Fruit fly (Drosophila melanogaster) whole organism, embryonic: ENCODE measurements around the gene CG14410.

Experiments
- Bgb ChIP-seq: fragments of 200-800 bp; sonication (Bioruptor generic); IDR thresholded peaks from 2 replicates; pipeline ENCODE4 v1.3.6; 2022; ENCODE audit warnings: missing biosample characterization, missing genetic modification characterization; ENCODE audit not compliant: partially characterized antibody
- CG10209 ChIP-seq: fragments of 200-800 bp; sonication (Bioruptor generic); optimal IDR thresholded peaks from 3 replicates; lab custom pipeline; 2017; ENCODE audit warnings: missing biosample characterization, mild to moderate bottlenecking, missing genetic modification characterization, missing genetic modification reagents
- CG1024 ChIP-seq: fragments of 200-800 bp; sonication (Bioruptor generic); IDR thresholded peaks from 2 replicates; pipeline ENCODE4 v1.3.6; 2022; ENCODE audit warnings: missing biosample characterization, missing genetic modification characterization
- CG11247 ChIP-seq: fragments of 200-800 bp; sonication (Bioruptor generic); IDR thresholded peaks from 2 replicates; pipeline ENCODE4 v1.3.6; 2022; ENCODE audit warnings: missing biosample characterization, missing genetic modification characterization
- CG12071 ChIP-seq: fragments of 200-800 bp; sonication (Bioruptor generic); optimal IDR thresholded peaks from 3 replicates; lab custom pipeline; 2018; ENCODE audit warnings: missing biosample characterization, mild to moderate bottlenecking, missing genetic modification characterization
- CG13424 ChIP-seq: fragments of 200-800 bp; sonication (Bioruptor generic); optimal IDR thresholded peaks from 2 replicates; lab custom pipeline; 2019; ENCODE audit warnings: missing biosample characterization, mild to moderate bottlenecking, missing genetic modification characterization, moderate library complexity
- CG14441 ChIP-seq: fragments of 200-800 bp; sonication (Bioruptor generic); IDR thresholded peaks from 2 replicates; pipeline ENCODE4 v1.3.6; 2022; ENCODE audit warnings: missing biosample characterization, missing genetic modification characterization
- CG14667 ChIP-seq: fragments of 200-800 bp; sonication (Bioruptor generic); IDR thresholded peaks from 2 replicates; pipeline ENCODE4 v1.3.6; 2022; ENCODE audit warnings: missing biosample characterization, missing genetic modification characterization
- CG15696 ChIP-seq: fragments of 200-800 bp; sonication (Bioruptor generic); optimal IDR thresholded peaks from 2 replicates; lab custom pipeline; 2019; ENCODE audit warnings: missing biosample characterization, mild to moderate bottlenecking, missing genetic modification characterization, moderate library complexity
- CG1792 ChIP-seq: fragments of 200-800 bp; sonication (Bioruptor generic); optimal IDR thresholded peaks from 2 replicates; lab custom pipeline; 2016; ENCODE audit warnings: missing biosample characterization, missing genetic modification characterization
- CG2678 ChIP-seq: fragments of 200-800 bp; sonication (Bioruptor generic); optimal IDR thresholded peaks from 3 replicates; lab custom pipeline; 2019; ENCODE audit warnings: missing biosample characterization, mild to moderate bottlenecking, missing genetic modification characterization, moderate library complexity
- CG2712 ChIP-seq: fragments of 200-800 bp; optimal IDR thresholded peaks from 3 replicates; lab custom pipeline; 2019; ENCODE audit warnings: missing biosample characterization, mild to moderate bottlenecking, missing genetic modification characterization, moderate library complexity
- CG30403 ChIP-seq: fragments of 200-800 bp; sonication (Bioruptor generic); optimal IDR thresholded peaks from 3 replicates; lab custom pipeline; 2016; ENCODE audit warnings: missing biosample characterization, missing genetic modification characterization
- CG31388 ChIP-seq: fragments of 200-800 bp; sonication (Bioruptor generic); optimal IDR thresholded peaks from 2 replicates; lab custom pipeline; 2016; ENCODE audit warnings: missing biosample characterization, missing genetic modification characterization
- CG31441 ChIP-seq: fragments of 200-800 bp; sonication (Bioruptor generic); IDR thresholded peaks from 2 replicates; pipeline ENCODE4 v1.3.6; 2022; ENCODE audit warnings: missing biosample characterization, missing genetic modification characterization
- CG3838 ChIP-seq: fragments of 200-800 bp; sonication (Bioruptor generic); optimal IDR thresholded peaks from 3 replicates; lab custom pipeline; 2016; ENCODE audit warnings: missing biosample characterization, missing genetic modification characterization
- CG4360 ChIP-seq: fragments of 200-800 bp; sonication (Bioruptor generic); IDR thresholded peaks from 2 replicates; pipeline ENCODE4 v1.3.6; 2022; ENCODE audit warnings: missing biosample characterization, missing genetic modification characterization
- CG43689 ChIP-seq: fragments of 200-800 bp; sonication (Bioruptor generic); IDR thresholded peaks from 2 replicates; pipeline ENCODE4 v1.3.6; 2022; ENCODE audit warnings: missing biosample characterization, missing genetic modification characterization
- CG5245 ChIP-seq: fragments of 200-800 bp; sonication (Bioruptor generic); optimal IDR thresholded peaks from 3 replicates; lab custom pipeline; 2016; ENCODE audit warnings: missing biosample characterization, missing genetic modification characterization
- CrebB ChIP-seq: fragments of 200-800 bp; sonication (Bioruptor generic); optimal IDR thresholded peaks from 3 replicates; lab custom pipeline; 2018; ENCODE audit warnings: missing biosample characterization, mild to moderate bottlenecking, missing genetic modification characterization
- Dad ChIP-seq: fragments of 200-800 bp; sonication (Bioruptor generic); optimal IDR thresholded peaks from 3 replicates; lab custom pipeline; 2016; ENCODE audit warnings: missing biosample characterization, missing genetic modification characterization
- Dll ChIP-seq: fragments of 200-800 bp; sonication (Bioruptor generic); IDR thresholded peaks from 4 replicates; pipeline ENCODE4 v1.3.6; 2022; ENCODE audit warnings: missing biosample characterization, missing genetic modification characterization; ENCODE audit not compliant: partially characterized antibody
- Doc3 ChIP-seq: fragments of 200-800 bp; sonication (Bioruptor generic); IDR thresholded peaks from 3 replicates; pipeline ENCODE4 v1.3.6; 2022; ENCODE audit warnings: missing biosample characterization, missing genetic modification characterization; ENCODE audit not compliant: partially characterized antibody
- Drgx ChIP-seq: fragments of 200-800 bp; sonication (Bioruptor generic); IDR thresholded peaks from 2 replicates; pipeline ENCODE4 v1.3.6; 2022; ENCODE audit warnings: missing biosample characterization, missing genetic modification characterization
- Fer3 ChIP-seq: fragments of 200-800 bp; sonication (Bioruptor generic); optimal IDR thresholded peaks from 2 replicates; lab custom pipeline; 2018; ENCODE audit warnings: missing biosample characterization, mild to moderate bottlenecking, missing genetic modification characterization, moderate library complexity
- HLH3B ChIP-seq: fragments of 200-800 bp; sonication (Bioruptor generic); IDR thresholded peaks from 2 replicates; pipeline ENCODE4 v1.3.6; 2022; ENCODE audit warnings: missing biosample characterization, missing genetic modification characterization
- Hr51 ChIP-seq, 2 experiments: fragments of 200-800 bp; sonication (Bioruptor generic); optimal IDR thresholded peaks; 2 replicates in 1 of 2; 3 replicates in 1 of 2; lab custom pipeline; 2016 to 2018; ENCODE audit warnings: missing biosample characterization in 2 of 2, missing genetic modification characterization in 2 of 2, mild to moderate bottlenecking in 1 of 2, moderate library complexity in 1 of 2
- Hsf ChIP-seq: fragments of 200-800 bp; sonication (Bioruptor generic); optimal IDR thresholded peaks from 3 replicates; lab custom pipeline; 2016; ENCODE audit warnings: missing biosample characterization, missing genetic modification characterization
- Jarid2 ChIP-seq: fragments of 200-800 bp; sonication (Bioruptor generic); optimal IDR thresholded peaks from 3 replicates; lab custom pipeline; 2017; ENCODE audit warnings: mild to moderate bottlenecking, missing biosample characterization, missing genetic modification reagents, missing genetic modification characterization
- Med ChIP-seq: fragments of 200-800 bp; sonication (Bioruptor generic); peaks from one replicate; lab custom pipeline; 2016; ENCODE audit warnings: missing biosample characterization, missing genetic modification characterization, mild to moderate bottlenecking, inconsistent platforms, moderate library complexity
- Ravus ChIP-seq: fragments of 200-800 bp; sonication (Bioruptor generic); IDR thresholded peaks from 2 replicates; pipeline ENCODE4 v1.3.6; 2022; ENCODE audit warnings: missing biosample characterization, missing genetic modification characterization
- Sox100B ChIP-seq: fragments of 200-800 bp; sonication (Bioruptor generic); optimal IDR thresholded peaks from 3 replicates; lab custom pipeline; 2018; ENCODE audit warnings: missing biosample characterization, mild to moderate bottlenecking, missing genetic modification characterization
- Spps ChIP-seq: fragments of 200-800 bp; sonication (Bioruptor generic); optimal IDR thresholded peaks from 2 replicates; lab custom pipeline; 2018; ENCODE audit warnings: missing biosample characterization, mild to moderate bottlenecking, missing genetic modification characterization
- Ssrp ChIP-seq: fragments of 200-800 bp; sonication (Bioruptor generic); optimal IDR thresholded peaks from 2 replicates; lab custom pipeline; 2018; ENCODE audit warnings: missing biosample characterization, mild to moderate bottlenecking, missing genetic modification characterization, moderate library complexity
- Xrp1 ChIP-seq: fragments of 200-800 bp; sonication (Bioruptor generic); IDR thresholded peaks from 2 replicates; pipeline ENCODE4 v1.3.6; 2022; ENCODE audit warnings: missing biosample characterization, missing genetic modification characterization
- al ChIP-seq: fragments of 200-800 bp; sonication (Bioruptor generic); IDR thresholded peaks from 2 replicates; pipeline ENCODE4 v1.3.6; 2022; ENCODE audit warnings: missing biosample characterization, missing genetic modification characterization
- ap ChIP-seq: fragments of 200-800 bp; sonication (Bioruptor generic); IDR thresholded peaks from 2 replicates; pipeline ENCODE4 v1.3.6; 2022; ENCODE audit warnings: missing biosample characterization, missing genetic modification characterization
- bowl ChIP-seq: fragments of 200-800 bp; sonication (Bioruptor generic); IDR thresholded peaks from 2 replicates; pipeline ENCODE4 v1.3.6; 2022; ENCODE audit warnings: missing biosample characterization, missing genetic modification characterization
- cas ChIP-seq: fragments of 200-800 bp; sonication (Bioruptor generic); IDR thresholded peaks from 2 replicates; pipeline ENCODE4 v1.3.6; 2022; ENCODE audit warnings: missing biosample characterization, missing genetic modification characterization
- chm ChIP-seq: fragments of 200-800 bp; sonication (Bioruptor generic); IDR thresholded peaks from 2 replicates; pipeline ENCODE4 v1.3.6; 2022; ENCODE audit warnings: missing biosample characterization, missing genetic modification characterization
- crc ChIP-seq: fragments of 200-800 bp; sonication (Bioruptor generic); optimal IDR thresholded peaks from 2 replicates; lab custom pipeline; 2016; ENCODE audit warnings: missing biosample characterization, missing genetic modification characterization
- disco-r ChIP-seq: fragments of 200-800 bp; sonication (Bioruptor generic); optimal IDR thresholded peaks from 2 replicates; lab custom pipeline; 2016; ENCODE audit warnings: missing biosample characterization, missing genetic modification characterization
- dysf ChIP-seq: fragments of 200-800 bp; sonication (Bioruptor generic); IDR thresholded peaks from 3 replicates; pipeline ENCODE4 v1.3.6; 2022; ENCODE audit warnings: missing biosample characterization, missing genetic modification characterization
- ftz-f1 ChIP-seq: fragments of 200-800 bp; sonication (Bioruptor generic); optimal IDR thresholded peaks from 2 replicates; lab custom pipeline; 2016; ENCODE audit warnings: missing biosample characterization, missing genetic modification characterization
- gt ChIP-seq: fragments of 200-800 bp; sonication (Bioruptor generic); IDR thresholded peaks from 2 replicates; pipeline ENCODE4 v1.3.6; 2022; ENCODE audit warnings: missing biosample characterization, missing genetic modification characterization
- her ChIP-seq: fragments of 200-800 bp; sonication (Bioruptor generic); optimal IDR thresholded peaks from 2 replicates; lab custom pipeline; 2016; ENCODE audit warnings: missing biosample characterization, missing genetic modification characterization
- prd ChIP-seq, 3 experiments: fragments of >200 bp in 2 of 3; fragments of 200-800 bp in 1 of 3; sonication (Bioruptor generic) in 1 of 3; optimal IDR thresholded peaks in 2 of 3; IDR thresholded peaks in 1 of 3; 2 replicates in 2 of 3; 3 replicates in 1 of 3; pipeline versions ENCODE4 v1.3.6 to Lab custom; 2017 to 2022; ENCODE audit warnings: missing biosample characterization in 1 of 3, missing genetic modification characterization in 1 of 3
- row ChIP-seq: fragments of 200-800 bp; sonication (Bioruptor generic); IDR thresholded peaks from 3 replicates; pipeline ENCODE4 v1.3.6; 2022; ENCODE audit warnings: missing biosample characterization, missing genetic modification characterization
- sima ChIP-seq: fragments of 200-800 bp; sonication (Bioruptor generic); optimal IDR thresholded peaks from 2 replicates; lab custom pipeline; 2016; ENCODE audit warnings: missing biosample characterization, missing genetic modification characterization
- tgo ChIP-seq: fragments of 200-800 bp; sonication (Bioruptor generic); IDR thresholded peaks from 3 replicates; pipeline ENCODE4 v1.3.6; 2022; ENCODE audit warnings: missing biosample characterization, missing genetic modification characterization
- toy ChIP-seq: fragments of 200-800 bp; sonication (Bioruptor generic); IDR thresholded peaks from 2 replicates; pipeline ENCODE4 v1.3.6; 2022; ENCODE audit warnings: missing biosample characterization, missing genetic modification characterization
- tup ChIP-seq: fragments of 200-800 bp; sonication (Bioruptor generic); optimal IDR thresholded peaks from 2 replicates; lab custom pipeline; 2016; ENCODE audit warnings: missing biosample characterization, mild to moderate bottlenecking, missing genetic modification characterization, moderate library complexity

CG14410 gene

dm6 chrX:14805646-14806045 is 30.9 kb upstream of the CG14410 start (continued):
- TF ChIP-seq CG3838 (no peak), Drgx (GFP tag; lab: Robert Waterston, UW) (0 out of 2 replicates have a peak, but pooled peaks have one; percentile 24), al (no peak), Spps (tag; lab: Kevin White, UChicago) (no peak), CG10209 (no peak), Doc3 (no peak), CG1792 (GFP tag; lab: Kevin White, UChicago) (no peak), disco-r (GFP tag; lab: Kevin White, UChicago) (no peak), CG14667 (GFP tag; lab: Robert Waterston, UW) (0 out of 2 replicates have a peak, but pooled peaks have one; percentile 32), CG2712 (tag; lab: Kevin White, UChicago) (peak; percentile 16), CG43689 (GFP tag; lab: Robert Waterston, UW) (no peak), CG13424 (tag; lab: Kevin White, UChicago) (no peak), Xrp1 (GFP tag; lab: Robert Waterston, UW) (peak; percentile 46), prd (optimal IDR thresholded peaks at IDR 0.05; lab: Kevin White, UChicago) (no peak), prd (GFP tag; IDR thresholded peaks at IDR 0.05; lab: Robert Waterston, UW) (peak; percentile 24; the same call in 1 of the 3 replicates), Hr51 (GFP tag; optimal IDR thresholded peaks at IDR 0.05; lab: Kevin White, UChicago) (no peak), Sox100B (peak; percentile 1), ap (GFP tag; lab: Robert Waterston, UW) (no peak), ftz-f1 (no peak), Dll (GFP tag; lab: Robert Waterston, UW) (no peak), Bgb (GFP tag; lab: Robert Waterston, UW) (no peak), sima (no peak), CG1024 (GFP tag; lab: Robert Waterston, UW) (no peak), CG30403 (GFP tag; lab: Kevin White, UChicago) (no peak), gt (no peak), Jarid2 (no peak), Ssrp (no peak), Med (peak; percentile 60), chm (GFP tag; lab: Robert Waterston, UW) (no peak), crc (GFP tag; lab: Kevin White, UChicago) (no peak), CG15696 (no peak), tgo (no peak), HLH3B (GFP tag; lab: Robert Waterston, UW) (0 out of 2 replicates have a peak, but pooled peaks have one; percentile 12), CG2678 (peak; percentile 15), row (GFP tag; lab: Robert Waterston, UW) (no peak), CG14441 (no peak), Dad (no peak), tup (GFP tag; lab: Kevin White, UChicago) (no peak), CG31388 (GFP tag; lab: Kevin White, UChicago) (no peak), Ravus (GFP tag; lab: Robert Waterston, UW) (no peak), Hsf (GFP tag; lab: Kevin White, UChicago) (no peak), cas (no peak), CG31441 (GFP tag; lab: Robert Waterston, UW) (0 out of 2 replicates have a peak, but pooled peaks have one; percentile 21), CG12071 (GFP tag; lab: Kevin White, UChicago) (no peak), CG11247 (GFP tag; lab: Robert Waterston, UW) (no peak), bowl (GFP tag; lab: Robert Waterston, UW) (no peak), CrebB (no peak), CG5245 (GFP tag; lab: Kevin White, UChicago) (no peak), toy (GFP tag; lab: Robert Waterston, UW) (no peak), her (no peak), CG4360 (GFP tag; lab: Robert Waterston, UW) (no peak), dysf (GFP tag; lab: Robert Waterston, UW) (0 out of 3 replicates have a peak, but pooled peaks have one; percentile 9), Fer3 (tag; lab: Kevin White, UChicago) (no peak)
